Fruit fly (Drosophila melanogaster) whole organism, wandering third instar larva: ENCODE results near the gene Hasp.

Experiments
- Abd-B ChIP-seq: fragments of >200 bp; optimal IDR thresholded peaks from 2 replicates; lab custom pipeline; 2017; ENCODE audit warnings: missing biosample characterization, missing genetic modification characterization
- CG32264 ChIP-seq: fragments of 200-800 bp; sonication (Bioruptor generic); optimal IDR thresholded peaks from 2 replicates; lab custom pipeline; 2016; ENCODE audit warnings: missing biosample characterization, missing genetic modification characterization
- CG9705 ChIP-seq: fragments of 200-800 bp; sonication (Bioruptor generic); optimal IDR thresholded peaks from 2 replicates; lab custom pipeline; 2018; ENCODE audit warnings: missing biosample characterization, mild to moderate bottlenecking, missing genetic modification characterization
- CrebA ChIP-seq: fragments of 200-800 bp; sonication (Bioruptor generic); optimal IDR thresholded peaks from 2 replicates; lab custom pipeline; 2016; ENCODE audit warnings: missing biosample characterization, mild to moderate bottlenecking, missing genetic modification characterization, borderline replicate concordance
- Dfd ChIP-seq: fragments of >200 bp; optimal IDR thresholded peaks from 2 replicates; lab custom pipeline; 2017; ENCODE audit warnings: missing biosample characterization, missing genetic modification characterization
- Dif ChIP-seq: fragments of 200-275, 200-300 bp; sonication (Bioruptor generic); optimal IDR thresholded peaks from 2 replicates; lab custom pipeline; 2018; ENCODE audit warnings: missing biosample characterization, missing genetic modification characterization; ENCODE audit not compliant: partially characterized antibody
- GATAd ChIP-seq: sonication (Bioruptor generic); optimal IDR thresholded peaks from 2 replicates; lab custom pipeline; 2016; ENCODE audit warnings: missing biosample characterization, missing genetic modification characterization
- HLH106 ChIP-seq: fragments of 200-800 bp; optimal IDR thresholded peaks from 3 replicates; lab custom pipeline; 2019; ENCODE audit warnings: missing biosample characterization, mild to moderate bottlenecking, missing genetic modification characterization, moderate library complexity
- Hnf4 ChIP-seq: fragments of 200-800 bp; sonication (Bioruptor generic); optimal IDR thresholded peaks from 2 replicates; lab custom pipeline; 2016; ENCODE audit warnings: missing biosample characterization, mild to moderate bottlenecking, missing genetic modification characterization
- Hr78 ChIP-seq: fragments of >200 bp; optimal IDR thresholded peaks from 2 replicates; lab custom pipeline; 2017; ENCODE audit warnings: missing biosample characterization, missing genetic modification characterization
- Hr83 ChIP-seq: fragments of 200-300 bp; sonication (Bioruptor generic); optimal IDR thresholded peaks from 2 replicates; lab custom pipeline; 2016; ENCODE audit warnings: missing biosample characterization, mild to moderate bottlenecking, missing genetic modification characterization, moderate library complexity; ENCODE audit not compliant: poor library complexity, severe bottlenecking
- Jra ChIP-seq: sonication (Bioruptor generic); optimal IDR thresholded peaks from 2 replicates; lab custom pipeline; 2016; ENCODE audit warnings: missing biosample characterization, missing genetic modification characterization
- Mio ChIP-seq: sonication (Bioruptor generic); optimal IDR thresholded peaks from 2 replicates; lab custom pipeline; 2016; ENCODE audit warnings: missing biosample characterization, missing genetic modification characterization
- Myc ChIP-seq: fragments of >200 bp; optimal IDR thresholded peaks from 2 replicates; lab custom pipeline; 2017
- N ChIP-seq: fragments of >200 bp; optimal IDR thresholded peaks from 2 replicates; lab custom pipeline; 2018; ENCODE audit warnings: missing biosample characterization, missing external identifiers, missing genetic modification characterization
- OdsH ChIP-seq: fragments of 200-800 bp; sonication (Bioruptor generic); optimal IDR thresholded peaks from 2 replicates; lab custom pipeline; 2016; ENCODE audit warnings: missing biosample characterization, mild to moderate bottlenecking, missing genetic modification characterization
- Rel ChIP-seq, 2 experiments: fragments of 200-800 bp; sonication (Bioruptor generic) in 1 of 2; optimal IDR thresholded peaks; 2 replicates in 1 of 2; 3 replicates in 1 of 2; lab custom pipeline; 2016 to 2019; ENCODE audit warnings: mild to moderate bottlenecking in 2 of 2, missing biosample characterization in 2 of 2, missing genetic modification characterization in 2 of 2, moderate library complexity in 1 of 2
- Sp1 ChIP-seq: fragments of 200-800 bp; sonication (Bioruptor generic); optimal IDR thresholded peaks from 3 replicates; lab custom pipeline; 2019; ENCODE audit warnings: missing biosample characterization, mild to moderate bottlenecking, missing genetic modification characterization, moderate library complexity
- Vsx2 ChIP-seq: fragments of 200-300, 225-300 bp; sonication (Bioruptor generic); optimal IDR thresholded peaks from 2 replicates; lab custom pipeline; 2018; ENCODE audit warnings: missing biosample characterization, missing genetic modification characterization; ENCODE audit not compliant: partially characterized antibody
- br ChIP-seq: fragments of 200-800 bp; sonication (Bioruptor generic); optimal IDR thresholded peaks from 2 replicates; lab custom pipeline; 2016; ENCODE audit warnings: missing biosample characterization, missing genetic modification characterization
- brk ChIP-seq: fragments of 200-800 bp; sonication (Bioruptor generic); optimal IDR thresholded peaks from 2 replicates; lab custom pipeline; 2016; ENCODE audit warnings: missing biosample characterization, mild to moderate bottlenecking, missing genetic modification characterization
- dmrt93B ChIP-seq: fragments of 200-800 bp; sonication (Bioruptor generic); optimal IDR thresholded peaks from 2 replicates; lab custom pipeline; 2018; ENCODE audit warnings: missing biosample characterization, mild to moderate bottlenecking, missing genetic modification characterization
- dsf ChIP-seq: sonication (Bioruptor generic); optimal IDR thresholded peaks from 2 replicates; lab custom pipeline; 2016; ENCODE audit warnings: missing biosample characterization, missing genetic modification characterization, borderline replicate concordance
- ey ChIP-seq: fragments of 200-800 bp; sonication (Bioruptor generic); optimal IDR thresholded peaks from 2 replicates; lab custom pipeline; 2016; ENCODE audit warnings: missing biosample characterization, missing genetic modification characterization
- foxo ChIP-seq, 2 experiments: fragments of 200-800 bp; sonication (Bioruptor generic); optimal IDR thresholded peaks; 2 replicates in 1 of 2; 3 replicates in 1 of 2; lab custom pipeline; 2016 to 2017; ENCODE audit warnings: missing biosample characterization in 2 of 2, missing genetic modification characterization in 2 of 2
- fru ChIP-seq: fragments of 200-800 bp; sonication (Bioruptor generic); optimal IDR thresholded peaks from 3 replicates; lab custom pipeline; 2016; ENCODE audit warnings: missing biosample characterization, mild to moderate bottlenecking, missing genetic modification characterization
- h ChIP-seq: fragments of 200-800 bp; sonication (Bioruptor generic); optimal IDR thresholded peaks from 3 replicates; lab custom pipeline; 2016; ENCODE audit warnings: missing biosample characterization, mild to moderate bottlenecking, missing genetic modification characterization
- jim ChIP-seq: fragments of 175-275, 200-325 bp; sonication (Bioruptor generic); optimal IDR thresholded peaks from 2 replicates; lab custom pipeline; 2016; ENCODE audit warnings: missing biosample characterization, mild to moderate bottlenecking, missing genetic modification characterization
- lola ChIP-seq: fragments of >200 bp; optimal IDR thresholded peaks from 2 replicates; lab custom pipeline; 2017; ENCODE audit warnings: missing biosample characterization, missing genetic modification characterization
- pan ChIP-seq: fragments of >200 bp; optimal IDR thresholded peaks from 2 replicates; lab custom pipeline; 2017
- psq ChIP-seq: fragments of 200-800 bp; sonication (Bioruptor generic); optimal IDR thresholded peaks from 3 replicates; lab custom pipeline; 2017; ENCODE audit warnings: missing biosample characterization, mild to moderate bottlenecking, missing genetic modification characterization, moderate library complexity
- rgr ChIP-seq: fragments of 200-800 bp; sonication (Bioruptor generic); optimal IDR thresholded peaks from 3 replicates; lab custom pipeline; 2016; ENCODE audit warnings: missing biosample characterization, mild to moderate bottlenecking, missing genetic modification characterization
- sage ChIP-seq: fragments of 200-800 bp; sonication (Bioruptor generic); optimal IDR thresholded peaks from 2 replicates; lab custom pipeline; 2016; ENCODE audit warnings: missing biosample characterization, mild to moderate bottlenecking, missing genetic modification characterization
- sv ChIP-seq: fragments of 200-800 bp; sonication (Bioruptor generic); optimal IDR thresholded peaks from 3 replicates; lab custom pipeline; 2016; ENCODE audit warnings: missing biosample characterization, missing genetic modification characterization
- tai ChIP-seq: sonication (Bioruptor generic); optimal IDR thresholded peaks from 2 replicates; lab custom pipeline; 2016; ENCODE audit warnings: missing biosample characterization, missing genetic modification characterization
- usp ChIP-seq: fragments of >200 bp; optimal IDR thresholded peaks from 2 replicates; lab custom pipeline; 2017; ENCODE audit warnings: missing biosample characterization, missing genetic modification characterization
- woc ChIP-seq: sonication (Bioruptor generic); optimal IDR thresholded peaks from 2 replicates; lab custom pipeline; 2016; ENCODE audit warnings: missing biosample characterization, mild to moderate bottlenecking, missing genetic modification characterization

Hasp gene

DNA sequence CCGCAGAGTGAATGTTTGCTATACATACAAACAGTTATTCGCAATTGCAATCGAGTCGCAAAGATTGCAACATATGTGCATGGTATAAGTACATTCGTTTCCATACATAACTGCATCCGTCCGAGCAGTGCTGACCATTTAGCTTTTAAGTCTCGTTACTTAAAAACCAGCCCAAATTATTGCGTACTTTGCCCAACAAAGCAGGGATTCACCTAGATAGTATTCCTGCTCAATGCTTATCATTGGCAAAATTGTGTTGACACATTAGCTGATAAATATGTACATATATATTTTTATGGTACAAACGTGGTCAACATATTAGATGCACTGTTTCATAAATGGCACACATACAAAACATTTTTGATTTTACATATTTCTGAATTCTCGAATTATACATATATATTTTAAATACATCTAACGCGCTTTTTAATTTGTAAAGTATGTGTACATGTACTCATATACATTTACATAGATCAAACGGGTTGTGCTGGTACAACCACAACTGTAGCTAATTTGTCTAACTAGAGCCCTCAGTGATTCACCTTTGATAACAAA lies 26.1 kb upstream of the Hasp start:
- TF ChIP-seq h (GFP tag; lab: Kevin White, UChicago) (peak; percentile 19), Hnf4 (GFP tag; lab: Kevin White, UChicago) (peak; percentile 14), Rel (GFP tag; optimal IDR thresholded peaks at IDR 0.05; lab: Kevin White, UChicago) (no peak), Rel (tag; optimal IDR thresholded peaks at IDR 0.05; lab: Kevin White, UChicago) (peak; percentile 96), HLH106 (no peak), brk (GFP tag; lab: Kevin White, UChicago) (peak; percentile 57), Myc (peak; percentile 16)

DNA sequence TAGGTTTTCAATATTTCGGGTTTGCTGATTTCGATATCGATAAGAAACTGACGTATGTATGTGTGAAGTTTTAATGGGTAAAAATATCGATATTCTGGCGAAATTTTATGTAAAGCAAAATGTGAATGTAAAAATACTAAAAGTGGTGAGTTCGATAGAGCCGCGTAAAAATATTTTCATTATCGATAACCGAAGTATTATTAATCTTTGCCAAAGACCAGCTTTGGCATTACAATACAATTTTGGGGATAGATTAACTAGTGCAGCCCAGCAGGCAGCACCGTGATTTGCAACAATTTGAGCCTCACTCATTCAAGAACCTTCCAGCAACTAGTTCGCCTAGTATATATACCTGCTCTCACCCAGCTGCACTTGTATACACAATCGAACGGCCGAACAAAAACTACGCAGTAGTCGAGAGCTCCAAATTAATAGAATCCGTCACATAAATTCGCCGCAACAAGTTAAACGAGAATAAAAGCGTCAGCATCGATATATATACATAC lies 25.3 kb upstream of the Hasp start:
- TF ChIP-seq psq (GFP tag; lab: Kevin White, UChicago) (no peak), Dif (GFP tag; lab: Kevin White, UChicago) (peak; percentile 14), brk (GFP tag; lab: Kevin White, UChicago) (peak; percentile 61), dsf (GFP tag; lab: Kevin White, UChicago) (no peak), Sp1 (GFP tag; lab: Kevin White, UChicago) (peak; percentile 8), br (no peak)

DNA sequence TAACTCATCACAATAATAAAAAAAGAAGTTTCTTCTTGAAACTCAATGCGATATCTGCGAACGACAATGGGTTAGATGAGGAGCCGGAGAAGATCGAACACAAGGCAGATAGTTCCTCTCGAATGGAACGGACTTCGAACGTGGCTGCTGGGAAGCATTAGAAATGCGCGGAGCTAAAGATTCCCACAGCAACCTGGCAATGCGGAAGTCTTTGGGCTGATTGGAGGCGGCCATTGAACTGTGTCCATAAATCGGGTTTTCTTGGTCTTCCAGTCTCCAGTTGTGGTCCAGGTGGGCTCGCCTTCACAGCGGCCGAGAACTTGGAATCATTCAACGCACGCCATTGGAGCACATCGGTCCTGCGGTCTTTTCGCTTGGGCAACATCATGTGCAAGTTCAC lies 23.3 kb upstream of the Hasp start, which contains the start of gene CG13081:
TSS of gene CG13081 (plus strand) at position 301 of the 400 bp plus-strand sequence.
- TF ChIP-seq Dfd (GFP tag; lab: Kevin White, UChicago) (no peak), ey (GFP tag; lab: Kevin White, UChicago) (no peak), CG9705 (GFP tag; lab: Kevin White, UChicago) (no peak), OdsH (GFP tag; lab: Kevin White, UChicago) (no peak), Dif (GFP tag; lab: Kevin White, UChicago) (no peak), sage (GFP tag; lab: Kevin White, UChicago) (no peak), sv (GFP tag; lab: Kevin White, UChicago) (no peak), Jra (GFP tag; lab: Kevin White, UChicago) (no peak)
- TF ChIP-seq, all 38 proteins: peak for 0

DNA sequence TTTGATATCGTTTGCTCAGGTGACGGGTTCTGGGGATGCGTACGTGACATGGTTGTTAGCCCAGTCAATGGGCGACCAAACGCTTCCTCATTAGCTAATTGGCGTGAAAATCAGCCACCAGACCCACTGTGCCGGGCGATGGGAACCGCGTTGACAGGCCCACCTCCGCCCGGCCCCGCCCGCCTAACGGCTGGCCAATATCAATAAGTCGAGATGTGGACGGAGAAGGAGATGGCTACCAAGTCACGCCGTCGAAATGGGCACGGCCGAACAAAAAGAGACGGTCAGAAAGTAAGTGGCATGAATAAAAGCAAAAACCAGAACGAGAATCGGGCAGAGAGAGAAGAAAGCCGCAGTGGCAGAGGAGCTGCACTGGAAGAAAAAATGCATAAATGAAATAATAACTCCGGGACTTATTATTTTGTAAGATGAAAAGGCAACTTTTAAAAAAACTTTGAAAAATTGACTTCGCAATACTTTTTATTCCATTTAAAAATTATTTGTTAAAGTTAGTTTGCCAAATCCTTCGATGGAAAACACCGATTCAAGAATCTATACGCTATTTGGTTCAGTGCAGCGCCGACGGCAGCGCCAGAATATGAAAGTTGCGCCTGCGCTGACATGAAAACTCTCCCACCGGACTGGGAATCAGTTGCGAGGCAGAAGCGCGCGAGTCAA lies 20.9 kb upstream of the Hasp start, which contains the start of gene CG13082:
TSS of gene CG13082 (plus strand) at position 647 of the 678 bp plus-strand sequence.
- peak; percentile 88 for TF ChIP-seq Sp1 (GFP tag; lab: Kevin White, UChicago)
- no peak for TF ChIP-seq Myc
- TF ChIP-seq HLH106: peak; percentile 87
- TF ChIP-seq CG9705 (GFP tag; lab: Kevin White, UChicago): peak; percentile 73
- TF ChIP-seq pan: no peak
- TF ChIP-seq rgr: peak; percentile 84
- peak; percentile 87 for TF ChIP-seq br
- peak; percentile 20 for TF ChIP-seq brk (GFP tag; lab: Kevin White, UChicago)
- TF ChIP-seq Vsx2 (GFP tag; lab: Kevin White, UChicago): no peak
- peak; percentile 75 for TF ChIP-seq dmrt93B (GFP tag; lab: Kevin White, UChicago)
- TF ChIP-seq woc (GFP tag; lab: Kevin White, UChicago): peak; percentile 74
- TF ChIP-seq ey (GFP tag; lab: Kevin White, UChicago): peak; percentile 85
- peak; percentile 88 for TF ChIP-seq psq (GFP tag; lab: Kevin White, UChicago)
- TF ChIP-seq jim (GFP tag; lab: Kevin White, UChicago): no peak
- peak in 1 of 2 experiments; percentile 90 for TF ChIP-seq foxo (GFP tag; optimal IDR thresholded peaks at IDR 0.05; lab: Kevin White, UChicago)
- TF ChIP-seq CrebA (GFP tag; lab: Kevin White, UChicago): no peak
- peak; percentile 80 for TF ChIP-seq Hnf4 (GFP tag; lab: Kevin White, UChicago)
- no peak for TF ChIP-seq Rel (GFP tag; optimal IDR thresholded peaks at IDR 0.05; lab: Kevin White, UChicago)
- TF ChIP-seq Rel (tag; optimal IDR thresholded peaks at IDR 0.05; lab: Kevin White, UChicago): peak; percentile 58
- peak; percentile 44 for TF ChIP-seq dsf (GFP tag; lab: Kevin White, UChicago)
- TF ChIP-seq N: no peak
- no peak for TF ChIP-seq tai
- no peak for TF ChIP-seq Dif (GFP tag; lab: Kevin White, UChicago)
- TF ChIP-seq fru: peak; percentile 91
- no peak for TF ChIP-seq usp
- TF ChIP-seq Hr78 (GFP tag; lab: Kevin White, UChicago): no peak
- no peak for TF ChIP-seq lola
- peak; percentile 82 for TF ChIP-seq OdsH (GFP tag; lab: Kevin White, UChicago)
- TF ChIP-seq sv (GFP tag; lab: Kevin White, UChicago): no peak
- TF ChIP-seq Abd-B (GFP tag; lab: Kevin White, UChicago): no peak
- no peak for TF ChIP-seq GATAd (GFP tag; lab: Kevin White, UChicago)
- TF ChIP-seq Hr83 (GFP tag; lab: Kevin White, UChicago): peak; percentile 12
- TF ChIP-seq Dfd (GFP tag; lab: Kevin White, UChicago): no peak
- TF ChIP-seq sage (GFP tag; lab: Kevin White, UChicago): peak; percentile 29
- TF ChIP-seq Jra (GFP tag; lab: Kevin White, UChicago): peak; percentile 42
- peak; percentile 92 for TF ChIP-seq h (GFP tag; lab: Kevin White, UChicago)
- TF ChIP-seq CG32264 (GFP tag; lab: Kevin White, UChicago): peak; percentile 65
- no peak for TF ChIP-seq Mio (GFP tag; lab: Kevin White, UChicago)
